Fruit fly (Drosophila melanogaster) whole organism: ENCODE measurements around the gene CG12213.

Experiments
- CG8478 ChIP-seq: fragments of >200 bp; optimal IDR thresholded peaks from 2 replicates; lab custom pipeline; 2018; ENCODE audit warnings: inconsistent platforms
- Dll ChIP-seq: fragments of >200 bp; optimal IDR thresholded peaks from 2 replicates; lab custom pipeline; 2017
- EcR ChIP-seq, 2 experiments: fragments of >200 bp; optimal IDR thresholded peaks; 2 replicates each; lab custom pipeline; 2017; ENCODE audit warnings: missing biosample characterization in 2 of 2, missing genetic modification characterization in 2 of 2, missing genetic modification reagents in 2 of 2
- pan ChIP-seq: fragments of >200 bp; optimal IDR thresholded peaks from 2 replicates; lab custom pipeline; 2017
- psq ChIP-seq: fragments of >200 bp; optimal IDR thresholded peaks from 2 replicates; lab custom pipeline; 2017
- usp ChIP-seq: fragments of >200 bp; optimal IDR thresholded peaks from 2 replicates; lab custom pipeline; 2017; ENCODE audit warnings: missing biosample characterization, missing genetic modification characterization, mixed read lengths

CG12213 gene

dm6 chr3R:11945450-11946317 lies 21.8 kb downstream of the CG12213 start:
- TF ChIP-seq Dll (lab: Kevin White, UChicago), result no peak
- no peak for TF ChIP-seq usp (GFP tag; lab: Kevin White, UChicago)
- TF ChIP-seq EcR (GFP tag; optimal IDR thresholded peaks at IDR 0.05; lab: Kevin White, UChicago), result no peak
- TF ChIP-seq CG8478 (lab: Kevin White, UChicago), result no peak
- no peak for TF ChIP-seq psq (lab: Kevin White, UChicago)
- TF ChIP-seq pan (lab: Kevin White, UChicago), result no peak

dm6 chr3R:11941116-11941515 lies 26.4 kb downstream of the CG12213 start:
- no peak for TF ChIP-seq CG8478 (lab: Kevin White, UChicago)
- no peak for TF ChIP-seq Dll (lab: Kevin White, UChicago)
- no peak for TF ChIP-seq pan (lab: Kevin White, UChicago)
- TF ChIP-seq EcR (GFP tag; optimal IDR thresholded peaks at IDR 0.05; lab: Kevin White, UChicago), result no peak
- no peak for TF ChIP-seq psq (lab: Kevin White, UChicago)
- TF ChIP-seq usp (GFP tag; lab: Kevin White, UChicago), result no peak

DNA sequence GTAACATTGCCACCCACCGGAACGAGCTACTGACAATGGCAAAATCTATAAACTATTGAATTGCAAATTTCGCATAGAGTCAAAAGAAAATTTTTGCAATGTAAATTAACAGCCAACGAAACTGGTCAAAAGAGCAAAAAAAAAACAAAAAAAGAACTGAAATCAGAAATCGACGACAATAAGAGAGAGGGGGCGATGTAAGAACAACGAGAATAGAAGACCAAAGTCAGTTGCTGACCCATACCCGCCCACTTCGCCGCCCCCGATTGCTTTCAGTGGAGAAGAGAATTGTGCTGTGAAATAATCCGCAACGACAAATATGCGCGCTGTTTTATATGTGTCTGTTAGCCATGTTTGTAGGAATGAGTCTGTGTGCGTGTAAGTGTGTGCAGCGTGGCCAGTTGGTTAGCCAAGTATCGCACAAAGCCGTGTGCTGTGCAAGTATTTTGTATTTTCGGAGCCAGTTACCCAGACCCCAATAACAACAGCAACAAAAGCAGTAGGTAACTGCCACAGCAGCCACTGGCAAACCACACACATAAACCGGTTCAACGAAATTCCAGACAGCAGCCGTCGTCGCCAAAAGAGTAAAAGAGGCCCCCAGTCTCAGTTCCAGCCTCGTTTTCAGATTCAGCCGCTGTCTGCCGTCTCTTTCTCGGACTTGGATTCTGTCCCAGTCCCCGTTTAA lies 29.9 kb downstream of the CG12213 start:
- no peak for TF ChIP-seq psq (lab: Kevin White, UChicago)
- TF ChIP-seq Dll (lab: Kevin White, UChicago), result no peak
- no peak for TF ChIP-seq pan (lab: Kevin White, UChicago)
- TF ChIP-seq EcR (GFP tag; optimal IDR thresholded peaks at IDR 0.05; lab: Kevin White, UChicago), result no peak
- no peak for TF ChIP-seq usp (GFP tag; lab: Kevin White, UChicago)
- no peak for TF ChIP-seq CG8478 (lab: Kevin White, UChicago)

dm6 chr3R:11933903-11934302 lies 33.6 kb downstream of the CG12213 start:
- TF ChIP-seq usp (GFP tag; lab: Kevin White, UChicago) (no peak), psq (lab: Kevin White, UChicago) (no peak), pan (lab: Kevin White, UChicago) (no peak), Dll (lab: Kevin White, UChicago) (no peak), EcR (GFP tag; optimal IDR thresholded peaks at IDR 0.05; lab: Kevin White, UChicago) (no peak), CG8478 (lab: Kevin White, UChicago) (no peak)

DNA sequence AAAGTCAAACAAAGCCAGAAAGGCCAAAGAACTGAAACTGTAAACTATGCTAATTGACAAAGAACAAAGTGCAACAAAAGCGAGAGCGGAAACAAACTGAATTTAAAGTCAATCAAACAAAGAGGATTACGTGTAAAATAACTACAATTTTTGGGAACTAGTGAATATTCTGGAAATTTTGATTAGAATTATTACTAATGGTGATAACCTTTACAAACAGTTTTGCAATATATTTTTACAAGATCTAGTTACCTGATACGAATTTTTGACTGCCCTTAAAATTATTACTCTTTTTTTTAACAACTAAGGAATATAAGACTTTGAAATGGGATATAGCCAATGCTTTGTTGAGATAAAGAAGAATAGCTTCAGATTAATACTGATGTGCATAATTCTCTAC lies 36.5 kb downstream of the CG12213 start, which contains the start of gene CG14731:
CG14731 (plus strand) TSS at position 301 of the 400 bp plus-strand sequence.
- TF ChIP-seq pan (lab: Kevin White, UChicago), result no peak

DNA sequence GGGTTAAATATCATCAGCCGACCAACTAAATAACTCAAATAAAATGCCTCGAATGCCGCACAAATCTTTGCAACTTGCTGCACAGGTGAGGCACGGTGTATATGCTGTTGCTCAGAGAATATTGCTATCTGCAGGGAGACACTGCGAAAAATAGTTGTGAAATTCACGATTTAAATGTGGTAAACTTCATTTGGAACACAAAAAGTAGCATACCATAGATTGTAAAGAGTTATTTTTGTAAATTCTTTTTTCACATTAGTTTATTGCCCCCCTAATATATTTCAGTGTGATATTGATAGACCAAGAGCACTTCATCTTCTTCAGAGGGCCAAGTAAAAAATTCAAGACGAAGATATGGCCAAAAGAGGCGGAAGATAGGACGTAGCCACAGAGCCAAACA lies 46.9 kb downstream of the CG12213 start:
- no peak for TF ChIP-seq CG8478 (lab: Kevin White, UChicago)
- TF ChIP-seq Dll (lab: Kevin White, UChicago), result no peak
- TF ChIP-seq EcR (GFP tag; optimal IDR thresholded peaks at IDR 0.05; lab: Kevin White, UChicago), result no peak
- no peak for TF ChIP-seq pan (lab: Kevin White, UChicago)
- TF ChIP-seq usp (GFP tag; lab: Kevin White, UChicago), result no peak
- TF ChIP-seq psq (lab: Kevin White, UChicago), result no peak
